Fruit fly (Drosophila melanogaster) Kc167 (cell line): ENCODE results near the gene CG9150.

Experiments
- Myc ChIP-seq: fragments of >200 bp; optimal IDR thresholded peaks from 2 replicates; lab custom pipeline; 2017; ENCODE audit warnings: missing external identifiers
- Sin3A ChIP-seq: fragments of >200 bp; optimal IDR thresholded peaks from 2 replicates; lab custom pipeline; 2018; ENCODE audit warnings: missing external identifiers
- h ChIP-seq: fragments of >200 bp; optimal IDR thresholded peaks from 3 replicates; lab custom pipeline; 2018; ENCODE audit warnings: missing external identifiers
- insv ChIP-seq: fragments of >200 bp; optimal IDR thresholded peaks from 3 replicates; lab custom pipeline; 2018; ENCODE audit warnings: missing external identifiers
- psq ChIP-seq: fragments of >200 bp; optimal IDR thresholded peaks from 2 replicates; lab custom pipeline; 2017; ENCODE audit warnings: missing external identifiers
- ttk ChIP-seq: sonication (Bioruptor generic); optimal IDR thresholded peaks from 2 replicates; lab custom pipeline; 2017; ENCODE audit warnings: missing external identifiers

CG9150 gene

dm6 chr2L:6028712-6029111, 39.7 kb downstream of the CG9150 start:
- TF ChIP-seq psq (lab: Kevin White, UChicago) (no peak), Myc (lab: Kevin White, UChicago) (no peak), ttk (lab: Kevin White, UChicago) (no peak), insv (no peak), h (lab: Kevin White, UChicago) (no peak), Sin3A (lab: Kevin White, UChicago) (no peak)

dm6 chr2L:6024345-6024907, 44.0 kb downstream of the CG9150 start, which contains the start of gene CG9107:
Gene CG9107 (minus strand): TSS chr2L:6024539.
- no peak for TF ChIP-seq h (lab: Kevin White, UChicago)
- no peak for TF ChIP-seq psq (lab: Kevin White, UChicago)
- no peak for TF ChIP-seq insv
- no peak for TF ChIP-seq ttk (lab: Kevin White, UChicago)
- no peak for TF ChIP-seq Myc (lab: Kevin White, UChicago)
- no peak for TF ChIP-seq Sin3A (lab: Kevin White, UChicago)

dm6 chr2L:6022793-6023192, 45.6 kb downstream of the CG9150 start:
- TF ChIP-seq Myc (lab: Kevin White, UChicago) (no peak), insv (no peak), Sin3A (lab: Kevin White, UChicago) (no peak), ttk (lab: Kevin White, UChicago) (no peak), h (lab: Kevin White, UChicago) (no peak), psq (lab: Kevin White, UChicago) (no peak)

dm6 chr2L:6020535-6020934, 47.9 kb downstream of the CG9150 start, which contains the start of gene CG13996:
Gene CG13996 (plus strand): TSS chr2L:6020835.
- no peak for TF ChIP-seq psq (lab: Kevin White, UChicago)
- no peak for TF ChIP-seq insv

dm6 chr2L:6019352-6020131, 48.9 kb downstream of the CG9150 start, which contains the start of gene H2.0:
Gene H2.0 (minus strand): TSS chr2L:6019402.
- TF ChIP-seq Sin3A (lab: Kevin White, UChicago) (no peak), insv (no peak), Myc (lab: Kevin White, UChicago) (no peak), psq (lab: Kevin White, UChicago) (no peak), h (lab: Kevin White, UChicago) (no peak), ttk (lab: Kevin White, UChicago) (no peak)
